Worm (Caenorhabditis elegans): ENCODE measurements around the gene F14F8.8.

Gene F14F8.8

ce11 chrV:16622754-16623261 is 49.3 kb downstream of the F14F8.8 start, which contains the start of gene Y70C5A.2:
Gene Y70C5A.2, minus strand, starts transcription at chrV:16623211.
- TF ChIP-seq dox-1 (GFP tag; IDR thresholded peaks at IDR 0.05), result peak; percentile 10; the same call in 1 of the 2 replicates
- TF ChIP-seq hlh-12 (tag; optimal IDR thresholded peaks at IDR 0.05), result no peak
- TF ChIP-seq ama-1 (optimal IDR thresholded peaks at IDR 0.05), result no peak
- TF ChIP-seq ama-1 (GFP tag; optimal IDR thresholded peaks at IDR 0.05), result no peak
- TF ChIP-seq F49E8.2 (tag; optimal IDR thresholded peaks at IDR 0.05; ENCODE audit: insufficient read depth), result no peak
- TF ChIP-seq F55B11.4 (tag; optimal IDR thresholded peaks at IDR 0.05; ENCODE audit: borderline replicate concordance, insufficient read depth), result no peak
- no peak for TF ChIP-seq nfya-2 (GFP tag; IDR thresholded peaks at IDR 0.05)
- no peak for TF ChIP-seq bed-2 (GFP tag; IDR thresholded peaks at IDR 0.05)
- no peak for TF ChIP-seq sea-2 (GFP tag; IDR thresholded peaks at IDR 0.05)
- TF ChIP-seq die-1 (tag; optimal IDR thresholded peaks at IDR 0.05), result no peak
- TF ChIP-seq hmg-1.2 (GFP tag; IDR thresholded peaks at IDR 0.05), result no peak
- peak; percentile 52 for TF ChIP-seq zfh-2 (GFP tag; conservative IDR thresholded peaks at IDR 0.05)
- TF ChIP-seq nfyb-1 (GFP tag; IDR thresholded peaks at IDR 0.05), result no peak
- TF ChIP-seq ztf-25 (GFP tag; IDR thresholded peaks at IDR 0.05), result no peak
- 0 out of 2 replicates have a peak, but pooled peaks have one; percentile 51 for TF ChIP-seq attf-6 (GFP tag; IDR thresholded peaks at IDR 0.05)
- TF ChIP-seq pbrm-1 (GFP tag; IDR thresholded peaks at IDR 0.05), result peak; percentile 80
- TF ChIP-seq nhr-90 (tag; optimal IDR thresholded peaks at IDR 0.05), result no peak
- no peak for TF ChIP-seq ccch-3 (GFP tag; optimal IDR thresholded peaks at IDR 0.05)
- no peak for TF ChIP-seq Y95B8A.8 (GFP tag; IDR thresholded peaks at IDR 0.05)
- TF ChIP-seq lin-54 (GFP tag; optimal IDR thresholded peaks at IDR 0.05), result no peak
- TF ChIP-seq ceh-100 (GFP tag; IDR thresholded peaks at IDR 0.05), result no peak
- no peak for TF ChIP-seq tlf-1 (GFP tag; optimal IDR thresholded peaks at IDR 0.05)
- TF ChIP-seq egl-44 (GFP tag; IDR thresholded peaks at IDR 0.05), result no peak
- TF ChIP-seq Y53G8AR.9 (GFP tag; conservative IDR thresholded peaks at IDR 0.05), result no peak
- TF ChIP-seq somi-1 (GFP tag; optimal IDR thresholded peaks at IDR 0.05), result no peak
- TF ChIP-seq rpc-1 (optimal IDR thresholded peaks at IDR 0.05), result no peak
- peak; percentile 21 for TF ChIP-seq rpc-1 (tag; optimal IDR thresholded peaks at IDR 0.05)
- no peak for TF ChIP-seq hlh-26 (GFP tag; conservative IDR thresholded peaks at IDR 0.05)
- TF ChIP-seq mxl-1 (tag; optimal IDR thresholded peaks at IDR 0.05), result no peak
- TF ChIP-seq fkh-3 (tag; optimal IDR thresholded peaks at IDR 0.05), result no peak
- TF ChIP-seq nhr-179 (tag; optimal IDR thresholded peaks at IDR 0.05), result no peak
- no peak for TF ChIP-seq Y56A3A.18 (GFP tag; IDR thresholded peaks at IDR 0.05)
- TF ChIP-seq athp-1 (tag; optimal IDR thresholded peaks at IDR 0.05), result no peak
- TF ChIP-seq B0019.2 (GFP tag; conservative IDR thresholded peaks at IDR 0.05), result no peak
- peak; percentile 35; the same call in 1 of the 2 replicates for TF ChIP-seq D2030.7 (GFP tag; IDR thresholded peaks at IDR 0.05)
- TF ChIP-seq let-526 (GFP tag; IDR thresholded peaks at IDR 0.05), result no peak
- TF ChIP-seq him-1 (tag; optimal IDR thresholded peaks at IDR 0.05), result no peak
- no peak for TF ChIP-seq F33H1.4 (GFP tag; IDR thresholded peaks at IDR 0.05)
- no peak for TF ChIP-seq rcor-1 (GFP tag; IDR thresholded peaks at IDR 0.05)
- TF ChIP-seq cebp-2 (GFP tag; IDR thresholded peaks at IDR 0.05), result no peak
- no peak for TF ChIP-seq T26A5.8 (tag; optimal IDR thresholded peaks at IDR 0.05)
- TF ChIP-seq nhr-27 (tag; optimal IDR thresholded peaks at IDR 0.05), result no peak

DNA sequence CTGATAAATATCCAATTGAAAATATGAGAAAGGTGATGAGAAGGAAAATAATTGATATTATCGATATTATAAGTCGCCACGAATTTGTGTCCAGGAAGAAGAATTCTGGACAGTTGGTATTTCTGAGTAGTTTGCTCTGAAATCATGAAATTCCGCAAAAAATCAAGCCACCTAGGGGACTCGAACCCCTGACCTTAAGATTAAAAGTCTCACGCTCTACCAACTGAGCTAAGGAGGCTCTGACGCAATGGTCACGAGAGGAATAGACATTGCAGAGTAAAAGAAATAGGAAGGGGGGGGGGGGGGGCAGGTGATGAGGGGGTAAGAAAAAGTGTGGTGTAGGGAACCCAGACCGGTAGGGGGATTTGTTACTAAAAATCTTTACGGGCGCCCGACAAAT is 50.2 kb downstream of the F14F8.8 start:
- TF ChIP-seq nfya-1 (tag; optimal IDR thresholded peaks at IDR 0.05; ENCODE audit: borderline replicate concordance, insufficient read depth) (no peak), lag-1 (GFP tag; IDR thresholded peaks at IDR 0.05) (0 out of 2 replicates have a peak, but pooled peaks have one; percentile 43), ccch-3 (GFP tag; optimal IDR thresholded peaks at IDR 0.05) (no peak), attf-5 (GFP tag; optimal IDR thresholded peaks at IDR 0.05) (peak; percentile 29), rpc-1 (optimal IDR thresholded peaks at IDR 0.05) (peak; percentile 61), rpc-1 (tag; optimal IDR thresholded peaks at IDR 0.05) (peak; percentile 76), cebp-2 (GFP tag; IDR thresholded peaks at IDR 0.05) (0 out of 2 replicates have a peak, but pooled peaks have one; percentile 28), zfh-2 (GFP tag; conservative IDR thresholded peaks at IDR 0.05) (no peak), Y53F4B.3 (GFP tag; IDR thresholded peaks at IDR 0.05) (no peak), dox-1 (GFP tag; IDR thresholded peaks at IDR 0.05) (peak; percentile 60; the same call in 1 of the 2 replicates), F37B4.10 (GFP tag; IDR thresholded peaks at IDR 0.05) (no peak), snpc-4 (GFP tag; optimal IDR thresholded peaks at IDR 0.05) (no peak), snpc-4 (tag; optimal IDR thresholded peaks at IDR 0.05) (peak in 2 of 4 experiments; percentile 1 to 58), him-1 (tag; optimal IDR thresholded peaks at IDR 0.05) (peak; percentile 83), attf-6 (GFP tag; IDR thresholded peaks at IDR 0.05) (peak; percentile 79), rcor-1 (GFP tag; IDR thresholded peaks at IDR 0.05) (no peak), D2030.7 (GFP tag; IDR thresholded peaks at IDR 0.05) (0 out of 2 replicates have a peak, but pooled peaks have one; percentile 30), tbp1 (GFP tag; optimal IDR thresholded peaks at IDR 0.05) (peak; percentile 93)

All from whole organism, young adult.